Worm (Caenorhabditis elegans) whole organism, mixed stage, embryonic: ENCODE measurements around the gene str-250.

Source experiments
- bed-3 ChIP-seq: fragments of 200-800 bp; sonication (Bioruptor generic); optimal IDR thresholded peaks from 3 replicates; lab custom pipeline; 2018; ENCODE audit warnings: mild to moderate bottlenecking, missing genetic modification characterization, moderate library complexity, missing compliant biosample characterization
- ceh-39 ChIP-seq: fragments of 150-350 bp; optimal IDR thresholded peaks from 2 replicates; lab custom pipeline; 2014; ENCODE audit warnings: missing biosample characterization, missing genetic modification characterization
- ceh-43 ChIP-seq: fragments of 200-800 bp; sonication (Bioruptor generic); optimal IDR thresholded peaks from 2 replicates; lab custom pipeline; 2018; ENCODE audit warnings: mild to moderate bottlenecking, missing genetic modification characterization, moderate library complexity, missing compliant biosample characterization
- ceh-83 ChIP-seq: fragments of 200-800 bp; sonication (Bioruptor generic); optimal IDR thresholded peaks from 2 replicates; lab custom pipeline; 2018; ENCODE audit warnings: mild to moderate bottlenecking, missing genetic modification characterization, missing compliant biosample characterization
- ces-1 ChIP-seq: fragments of 150-350 bp; optimal IDR thresholded peaks from 2 replicates; lab custom pipeline; 2014; ENCODE audit warnings: missing biosample characterization, missing genetic modification reagents, missing genetic modification characterization
- cnd-1 ChIP-seq: fragments of 200-800 bp; sonication (Bioruptor generic); optimal IDR thresholded peaks from 2 replicates; lab custom pipeline; 2018; ENCODE audit warnings: mild to moderate bottlenecking, missing genetic modification characterization, missing compliant biosample characterization
- drap-1 ChIP-seq: fragments of 200-800 bp; sonication (Bioruptor generic); optimal IDR thresholded peaks from 3 replicates; lab custom pipeline; 2018; ENCODE audit warnings: mild to moderate bottlenecking, missing genetic modification characterization, missing compliant biosample characterization
- elt-1 ChIP-seq: sonication (generic microtip); optimal IDR thresholded peaks from 2 replicates; lab custom pipeline; 2017; ENCODE audit warnings: missing genetic modification characterization, mild to moderate bottlenecking, missing compliant biosample characterization, antibody characterized with exemption, moderate library complexity, borderline replicate concordance; ENCODE audit not compliant: insufficient read depth
- elt-3 ChIP-seq: fragments of 150-350 bp; optimal IDR thresholded peaks from 2 replicates; lab custom pipeline; 2014; ENCODE audit warnings: missing biosample characterization, missing genetic modification characterization
- flh-1 ChIP-seq: fragments of 200-800 bp; sonication (Bioruptor generic); optimal IDR thresholded peaks from 2 replicates; lab custom pipeline; 2018; ENCODE audit warnings: mild to moderate bottlenecking, missing genetic modification characterization, moderate library complexity, missing compliant biosample characterization
- ham-2 ChIP-seq: fragments of 200-800 bp; sonication (Bioruptor generic); optimal IDR thresholded peaks from 2 replicates; lab custom pipeline; 2018; ENCODE audit warnings: mild to moderate bottlenecking, missing genetic modification characterization, missing compliant biosample characterization
- hlh-1 ChIP-seq: fragments of 150-350 bp; optimal IDR thresholded peaks from 2 replicates; lab custom pipeline; 2014; ENCODE audit warnings: missing biosample characterization, missing genetic modification reagents, missing genetic modification characterization
- lin-13 ChIP-seq: fragments of 150-350 bp; optimal IDR thresholded peaks from 2 replicates; lab custom pipeline; 2014; ENCODE audit warnings: missing biosample characterization, missing genetic modification characterization
- lin-32 ChIP-seq: fragments of 200-800 bp; sonication (Bioruptor generic); optimal IDR thresholded peaks from 2 replicates; lab custom pipeline; 2018; ENCODE audit warnings: mild to moderate bottlenecking, missing genetic modification characterization, missing compliant biosample characterization
- lsy-2 ChIP-seq: fragments of 150-350 bp; optimal IDR thresholded peaks from 2 replicates; lab custom pipeline; 2014; ENCODE audit warnings: missing biosample characterization, missing genetic modification characterization
- mab-5 ChIP-seq: fragments of 150-350 bp; optimal IDR thresholded peaks from 2 replicates; lab custom pipeline; 2014; ENCODE audit warnings: missing biosample characterization, missing genetic modification characterization
- mep-1 ChIP-seq: fragments of 150-350 bp; optimal IDR thresholded peaks from 2 replicates; lab custom pipeline; 2017; ENCODE audit warnings: missing biosample characterization, missing genetic modification reagents, missing genetic modification characterization, inconsistent platforms
- mls-2 ChIP-seq: sonication (generic microtip); optimal IDR thresholded peaks from 2 replicates; lab custom pipeline; 2016; ENCODE audit warnings: mild to moderate bottlenecking, missing genetic modification characterization, moderate library complexity, missing compliant biosample characterization
- nhr-2 ChIP-seq: fragments of 150-350 bp; optimal IDR thresholded peaks from 2 replicates; lab custom pipeline; 2014; ENCODE audit warnings: missing biosample characterization, missing genetic modification characterization
- nhr-237 ChIP-seq: fragments of 150-350 bp; optimal IDR thresholded peaks from 2 replicates; lab custom pipeline; 2014; ENCODE audit warnings: missing biosample characterization, missing genetic modification characterization
- nhr-28 ChIP-seq: fragments of 150-350 bp; optimal IDR thresholded peaks from 2 replicates; lab custom pipeline; 2014; ENCODE audit warnings: missing biosample characterization, missing genetic modification characterization
- pha-4 ChIP-seq: fragments of 150-350 bp; optimal IDR thresholded peaks from 2 replicates; lab custom pipeline; 2018; ENCODE audit warnings: missing biosample characterization, missing genetic modification reagents, missing genetic modification characterization
- sem-2 ChIP-seq: fragments of 200-800 bp; sonication (Bioruptor generic); optimal IDR thresholded peaks from 2 replicates; lab custom pipeline; 2018; ENCODE audit warnings: mild to moderate bottlenecking, missing genetic modification characterization, missing compliant biosample characterization
- snpc-4 ChIP-seq: fragments of 150-350 bp; optimal IDR thresholded peaks from 2 replicates; lab custom pipeline; 2014; ENCODE audit warnings: missing biosample characterization, missing genetic modification characterization
- sptf-1 ChIP-seq: sonication (generic microtip); optimal IDR thresholded peaks from 2 replicates; lab custom pipeline; 2017; ENCODE audit warnings: mild to moderate bottlenecking, missing genetic modification characterization, moderate library complexity, missing compliant biosample characterization
- tbx-8 ChIP-seq: fragments of 200-800 bp; sonication (Bioruptor generic); optimal IDR thresholded peaks from 2 replicates; lab custom pipeline; 2018; ENCODE audit warnings: mild to moderate bottlenecking, missing genetic modification characterization, moderate library complexity, missing compliant biosample characterization
- unc-120 ChIP-seq: sonication (generic microtip); optimal IDR thresholded peaks from 2 replicates; lab custom pipeline; 2017; ENCODE audit warnings: missing genetic modification characterization, missing compliant biosample characterization; ENCODE audit not compliant: poor library complexity, severe bottlenecking
- unc-39 ChIP-seq: fragments of 150-350 bp; optimal IDR thresholded peaks from 2 replicates; lab custom pipeline; 2014; ENCODE audit warnings: missing biosample characterization, missing genetic modification characterization
- unc-62 ChIP-seq: fragments of 150-350 bp; optimal IDR thresholded peaks from 2 replicates; lab custom pipeline; 2014; ENCODE audit warnings: missing biosample characterization, missing genetic modification reagents, missing genetic modification characterization
- zip-8 ChIP-seq: fragments of 150-350 bp; optimal IDR thresholded peaks from 2 replicates; lab custom pipeline; 2014; ENCODE audit warnings: missing biosample characterization, missing genetic modification characterization
- ztf-11 ChIP-seq: fragments of 150-350 bp; optimal IDR thresholded peaks from 2 replicates; lab custom pipeline; 2014; ENCODE audit warnings: missing biosample characterization, missing genetic modification characterization

str-250 gene

ce11 chrV:13934545-13934944 lies 16.1 kb downstream of the str-250 start, which contains the start of gene R10D12.1:
Gene R10D12.1, minus strand, starts transcription at chrV:13934645.
- no peak for TF ChIP-seq bed-3 (GFP tag; lab: Kevin White, UChicago)
- no peak for TF ChIP-seq ztf-11 (tag; lab: Kevin White, UChicago)
- TF ChIP-seq ceh-83 (GFP tag; lab: Kevin White, UChicago), result no peak
- no peak for TF ChIP-seq drap-1 (GFP tag; lab: Kevin White, UChicago)
- no peak for TF ChIP-seq flh-1 (GFP tag; lab: Kevin White, UChicago)
- TF ChIP-seq ceh-39 (tag; lab: Kevin White, UChicago), result no peak
- TF ChIP-seq nhr-2 (tag; lab: Kevin White, UChicago), result no peak
- TF ChIP-seq ham-2 (GFP tag; lab: Kevin White, UChicago), result no peak
- no peak for TF ChIP-seq elt-3 (tag; lab: Kevin White, UChicago)

DNA sequence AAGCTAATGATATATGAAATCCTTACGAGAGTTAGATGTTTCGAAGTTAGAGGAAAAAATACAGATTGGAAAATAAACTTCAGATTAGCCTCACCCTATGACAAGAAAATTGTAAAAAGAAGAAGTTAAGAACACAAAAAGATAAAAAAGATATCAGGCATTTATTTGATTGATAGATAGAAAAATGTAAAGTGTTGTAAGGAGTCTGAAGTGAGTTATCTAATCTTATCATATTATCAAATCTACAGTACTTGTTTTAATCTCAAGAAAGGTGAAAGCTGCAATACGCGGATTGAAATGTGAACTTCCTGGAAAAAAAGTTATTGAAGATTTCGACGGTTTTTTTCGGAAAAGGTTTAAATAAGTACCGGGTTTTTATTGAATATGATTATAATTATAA lies 17.0 kb downstream of the str-250 start:
- TF ChIP-seq elt-3 (tag; lab: Kevin White, UChicago) (peak; percentile 31), lin-32 (GFP tag; lab: Kevin White, UChicago) (no peak)

- no peak for TF ChIP-seq sptf-1 (tag; lab: Kevin White, UChicago)
- no peak for TF ChIP-seq mab-5 (tag; lab: Kevin White, UChicago)
- TF ChIP-seq snpc-4 (tag; lab: Kevin White, UChicago), result no peak
- TF ChIP-seq sem-2 (GFP tag; lab: Kevin White, UChicago), result no peak
- no peak for TF ChIP-seq elt-1 (tag; lab: Kevin White, UChicago)
- no peak for TF ChIP-seq lin-13
- TF ChIP-seq mls-2 (tag; lab: Kevin White, UChicago), result no peak
- TF ChIP-seq cnd-1 (tag; lab: Kevin White, UChicago), result no peak
- no peak for TF ChIP-seq ceh-39 (tag; lab: Kevin White, UChicago)
- TF ChIP-seq tbx-8 (GFP tag; lab: Kevin White, UChicago), result no peak
- TF ChIP-seq unc-39, result no peak
- no peak for TF ChIP-seq drap-1 (GFP tag; lab: Kevin White, UChicago)
- no peak for TF ChIP-seq lsy-2
- TF ChIP-seq lin-32 (GFP tag; lab: Kevin White, UChicago), result no peak
- TF ChIP-seq ces-1 (GFP tag; lab: Kevin White, UChicago), result no peak
- TF ChIP-seq ceh-43 (GFP tag; lab: Kevin White, UChicago), result no peak
- TF ChIP-seq nhr-2 (tag; lab: Kevin White, UChicago), result no peak
Measured at ce11 chrV:13936052-13936451, 17.6 kb downstream of the str-250 start.

DNA sequence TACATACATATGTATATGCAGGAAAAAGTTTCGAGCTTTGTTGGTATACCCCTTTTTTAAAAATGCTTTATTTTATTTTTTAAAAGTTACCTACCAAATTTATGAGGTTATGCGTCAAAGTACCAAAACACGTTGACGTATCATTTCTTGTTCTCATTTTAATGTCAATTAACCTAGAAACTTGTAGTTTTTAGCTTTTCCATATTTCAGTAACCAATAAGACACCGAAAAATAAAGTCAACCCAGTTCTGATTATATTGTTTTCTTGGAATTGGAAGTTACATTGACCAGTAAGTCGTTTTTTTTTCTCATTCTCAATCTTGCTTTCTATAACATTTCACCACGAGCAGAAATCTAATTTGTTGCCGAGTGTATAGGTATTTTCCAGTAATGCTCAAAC lies 18.4 kb downstream of the str-250 start, which contains the start of gene srw-145:
Gene srw-145, plus strand, starts transcription at position 301 of the 400 bp plus-strand sequence.
- no peak for TF ChIP-seq unc-39
- no peak for TF ChIP-seq unc-120 (tag; lab: Kevin White, UChicago)
- no peak for TF ChIP-seq elt-3 (tag; lab: Kevin White, UChicago)
- no peak for TF ChIP-seq nhr-2 (tag; lab: Kevin White, UChicago)
- no peak for TF ChIP-seq lin-13
- TF ChIP-seq cnd-1 (tag; lab: Kevin White, UChicago), result no peak
- no peak for TF ChIP-seq lsy-2
- TF ChIP-seq sptf-1 (tag; lab: Kevin White, UChicago), result no peak
- no peak for TF ChIP-seq ztf-11 (tag; lab: Kevin White, UChicago)
- no peak for TF ChIP-seq nhr-237 (tag; lab: Kevin White, UChicago)
- TF ChIP-seq ham-2 (GFP tag; lab: Kevin White, UChicago), result no peak
- no peak for TF ChIP-seq pha-4 (tag; lab: Kevin White, UChicago)
- TF ChIP-seq elt-1 (tag; lab: Kevin White, UChicago), result no peak
- TF ChIP-seq bed-3 (GFP tag; lab: Kevin White, UChicago), result no peak
- TF ChIP-seq flh-1 (GFP tag; lab: Kevin White, UChicago), result no peak
- no peak for TF ChIP-seq unc-62 (GFP tag; lab: Kevin White, UChicago)
- no peak for TF ChIP-seq sem-2 (GFP tag; lab: Kevin White, UChicago)
- no peak for TF ChIP-seq mep-1
- TF ChIP-seq ceh-39 (tag; lab: Kevin White, UChicago), result no peak
- no peak for TF ChIP-seq lin-32 (GFP tag; lab: Kevin White, UChicago)
- TF ChIP-seq, all 35 proteins: peak for 0

DNA sequence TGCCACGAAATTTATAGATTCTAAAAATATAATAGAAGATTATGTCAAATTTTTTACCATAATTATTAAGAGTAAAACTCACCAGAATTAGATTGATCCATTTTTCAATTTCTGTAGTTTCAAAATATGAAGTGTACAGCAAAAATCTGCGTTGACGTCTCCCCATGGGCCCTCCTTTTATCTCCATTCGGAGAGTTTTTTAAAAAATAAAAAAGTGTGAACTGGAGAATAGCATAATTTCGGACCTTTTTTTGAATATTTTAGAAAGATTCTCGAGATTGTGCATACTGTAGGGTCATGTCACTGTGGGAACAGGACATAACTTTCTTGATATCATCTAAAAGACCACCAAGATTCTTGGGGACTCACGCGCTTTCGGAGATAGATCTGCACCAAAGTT lies 23.6 kb downstream of the str-250 start, which contains the start of gene dpr-1:
Gene dpr-1, minus strand, starts transcription at position 101 of the 400 bp plus-strand sequence.
- TF ChIP-seq pha-4 (tag; lab: Kevin White, UChicago) (no peak), flh-1 (GFP tag; lab: Kevin White, UChicago) (no peak), sem-2 (GFP tag; lab: Kevin White, UChicago) (no peak), ham-2 (GFP tag; lab: Kevin White, UChicago) (no peak), lsy-2 (no peak), lin-32 (GFP tag; lab: Kevin White, UChicago) (no peak), hlh-1 (no peak), elt-1 (tag; lab: Kevin White, UChicago) (no peak), elt-3 (tag; lab: Kevin White, UChicago) (no peak), mls-2 (tag; lab: Kevin White, UChicago) (no peak), unc-120 (tag; lab: Kevin White, UChicago) (no peak), zip-8 (tag; lab: Kevin White, UChicago) (no peak), ztf-11 (tag; lab: Kevin White, UChicago) (no peak), drap-1 (GFP tag; lab: Kevin White, UChicago) (no peak), ceh-83 (GFP tag; lab: Kevin White, UChicago) (no peak), nhr-28 (no peak), mep-1 (no peak), snpc-4 (tag; lab: Kevin White, UChicago) (no peak)
